Worm (Caenorhabditis elegans): ENCODE data around the gene nhr-86.

The nhr-86 gene

ce11 chrV:2054254-2054653, 12.4 kb downstream of the nhr-86 start (continued):
- TF ChIP-seq ceh-14 (tag; optimal IDR thresholded peaks at IDR 0.05) (no peak), zip-5 (tag; optimal IDR thresholded peaks at IDR 0.05) (no peak)

ce11 chrV:2053509-2053908, 13.1 kb downstream of the nhr-86 start, which contains the start of gene comt-5:
comt-5 (minus strand) TSS chrV:2053609.
- TF ChIP-seq pqm-1 (tag; optimal IDR thresholded peaks at IDR 0.05) = no peak

ce11 chrV:2051507-2051906, 15.1 kb downstream of the nhr-86 start, which contains the start of gene Y40B10A.11:
Y40B10A.11 (minus strand) TSS chrV:2051607.
- TF ChIP-seq fax-1 (tag; optimal IDR thresholded peaks at IDR 0.05) = no peak
- no peak for TF ChIP-seq ceh-30 (tag; optimal IDR thresholded peaks at IDR 0.05)
- no peak for TF ChIP-seq ets-4 (tag; optimal IDR thresholded peaks at IDR 0.05)
- no peak for TF ChIP-seq syd-9 (tag; optimal IDR thresholded peaks at IDR 0.05)
- TF ChIP-seq sox-4 (tag; optimal IDR thresholded peaks at IDR 0.05) = no peak
- TF ChIP-seq hlh-6 (tag; optimal IDR thresholded peaks at IDR 0.05) = no peak
- no peak for TF ChIP-seq ref-2 (tag; optimal IDR thresholded peaks at IDR 0.05)
- no peak for TF ChIP-seq ceh-19 (GFP tag; optimal IDR thresholded peaks at IDR 0.05)
- TF ChIP-seq hlh-8 (tag; optimal IDR thresholded peaks at IDR 0.05) = no peak

- TF ChIP-seq C08G9.2 (tag; optimal IDR thresholded peaks at IDR 0.05) (no peak), unc-55 (GFP tag; optimal IDR thresholded peaks at IDR 0.05) (no peak), K09A11.1 (tag; optimal IDR thresholded peaks at IDR 0.05; ENCODE audit: insufficient read depth) (no peak), syd-9 (tag; optimal IDR thresholded peaks at IDR 0.05) (no peak), hlh-6 (tag; optimal IDR thresholded peaks at IDR 0.05) (no peak)
Observed at ce11 chrV:2050790-2051189, 15.9 kb downstream of the nhr-86 start.

ce11 chrV:2050136-2050535, 16.5 kb downstream of the nhr-86 start, which contains the start of gene comt-4:
comt-4 (minus strand) TSS chrV:2050185.
- TF ChIP-seq gmeb-2 (tag; optimal IDR thresholded peaks at IDR 0.05) (no peak), pat-9 (tag; optimal IDR thresholded peaks at IDR 0.05) (no peak), tbx-2 (tag; optimal IDR thresholded peaks at IDR 0.05) (no peak), eyg-1 (tag; optimal IDR thresholded peaks at IDR 0.05) (no peak), ceh-30 (tag; optimal IDR thresholded peaks at IDR 0.05) (no peak), ref-2 (tag; optimal IDR thresholded peaks at IDR 0.05) (no peak), lim-6 (tag; optimal IDR thresholded peaks at IDR 0.05) (no peak), pros-1 (tag; optimal IDR thresholded peaks at IDR 0.05) (no peak), hlh-6 (tag; optimal IDR thresholded peaks at IDR 0.05) (no peak), fax-1 (tag; optimal IDR thresholded peaks at IDR 0.05) (no peak)

ce11 chrV:2045956-2046355, 20.7 kb downstream of the nhr-86 start, which contains the start of gene Y40B10A.5:
Y40B10A.5 (minus strand) TSS chrV:2046056.
- no peak for TF ChIP-seq nhr-232 (tag; optimal IDR thresholded peaks at IDR 0.05)
- TF ChIP-seq dve-1 (tag; optimal IDR thresholded peaks at IDR 0.05) = no peak
- no peak for TF ChIP-seq ztf-16 (tag; optimal IDR thresholded peaks at IDR 0.05)
- TF ChIP-seq che-1 (tag; optimal IDR thresholded peaks at IDR 0.05) = no peak
- no peak for TF ChIP-seq nfya-1 (tag; optimal IDR thresholded peaks at IDR 0.05)
- no peak for TF ChIP-seq hlh-8 (tag; optimal IDR thresholded peaks at IDR 0.05)
- no peak for TF ChIP-seq unc-55 (GFP tag; optimal IDR thresholded peaks at IDR 0.05)
- TF ChIP-seq ceh-45 (GFP tag; IDR thresholded peaks at IDR 0.05) = no peak

- no peak for TF ChIP-seq F13H6.1 (tag; optimal IDR thresholded peaks at IDR 0.05)
- no peak for TF ChIP-seq dve-1 (tag; optimal IDR thresholded peaks at IDR 0.05)
- TF ChIP-seq pat-9 (tag; optimal IDR thresholded peaks at IDR 0.05) = no peak
- no peak for TF ChIP-seq elt-2 (tag; optimal IDR thresholded peaks at IDR 0.05)
- TF ChIP-seq pha-4 (tag; optimal IDR thresholded peaks at IDR 0.05) = no peak
- TF ChIP-seq hlh-13 (GFP tag; optimal IDR thresholded peaks at IDR 0.05) = no peak
Observed at ce11 chrV:2035545-2035944, 31.1 kb downstream of the nhr-86 start, which contains the start of gene srab-23. srab-23 (minus strand) TSS chrV:2035645.

Data from whole organism, late embryonic.